Fruit fly (Drosophila melanogaster): Measurements from ENCODE around the gene SerRS-m.

- TF ChIP-seq Myc (optimal IDR thresholded peaks at IDR 0.05) (no peak), Sin3A (optimal IDR thresholded peaks at IDR 0.05) (no peak), psq (optimal IDR thresholded peaks at IDR 0.05) (no peak), insv (optimal IDR thresholded peaks at IDR 0.05) (no peak)
Measured at dm6 chr3R:15367477-15367876, 27.0 kb downstream of the SerRS-m start, which contains the start of gene CG34404.

Measured in Kc167 (cell line).